Worm (Caenorhabditis elegans) whole organism, L1 larva: Measurements from ENCODE around the gene rps-8.

Source experiments
- C16A3.4 ChIP-seq: fragments of 150-350 bp; optimal IDR thresholded peaks from 2 replicates; lab custom pipeline; 2014; ENCODE audit warnings: missing biosample characterization, missing genetic modification characterization
- aha-1 ChIP-seq: fragments of 150-350 bp; optimal IDR thresholded peaks from 2 replicates; lab custom pipeline; 2014; ENCODE audit warnings: missing biosample characterization, missing genetic modification characterization
- ama-1 ChIP-seq: fragments of 150-350 bp; optimal IDR thresholded peaks from 2 replicates; lab custom pipeline; 2014
- blmp-1 ChIP-seq: fragments of 150-350 bp; optimal IDR thresholded peaks from 2 replicates; lab custom pipeline; 2014; ENCODE audit warnings: missing biosample characterization, missing genetic modification characterization
- ceh-88 ChIP-seq: fragments of 200-800 bp; sonication (Bioruptor generic); IDR thresholded peaks from 2 replicates; pipeline ENCODE4 v1.3.6; 2022; ENCODE audit warnings: missing genetic modification characterization, missing compliant biosample characterization
- ces-1 ChIP-seq: fragments of 150-350 bp; optimal IDR thresholded peaks from 2 replicates; lab custom pipeline; 2014; ENCODE audit warnings: missing biosample characterization, missing genetic modification reagents, missing genetic modification characterization
- dpl-1 ChIP-seq, 3 experiments: fragments of 150-350 bp in 2 of 3; sonication (generic microtip) in 1 of 3; optimal IDR thresholded peaks; 2 replicates each; lab custom pipeline; 2014 to 2017; ENCODE audit warnings: missing biosample characterization in 3 of 3, missing genetic modification characterization in 3 of 3, missing genetic modification reagents in 3 of 3
- dsc-1 ChIP-seq: sonication (generic microtip); optimal IDR thresholded peaks from 2 replicates; lab custom pipeline; 2016; ENCODE audit warnings: mild to moderate bottlenecking, missing genetic modification characterization, missing compliant biosample characterization
- efl-1 ChIP-seq, 4 experiments: fragments of 150-350 bp; optimal IDR thresholded peaks in 3 of 4; peaks in 1 of 4; 1 replicate in 1 of 4; 2 replicates in 3 of 4; lab custom pipeline; 2014; ENCODE audit warnings: missing biosample characterization in 2 of 4, missing genetic modification characterization in 2 of 4, missing genetic modification reagents in 2 of 4
- efl-3 ChIP-seq: fragments of 200-800 bp; sonication (Bioruptor generic); optimal IDR thresholded peaks from 2 replicates; lab custom pipeline; 2018; ENCODE audit warnings: mild to moderate bottlenecking, missing genetic modification characterization, missing compliant biosample characterization
- egl-13 ChIP-seq: sonication (generic microtip); optimal IDR thresholded peaks from 2 replicates; lab custom pipeline; 2016; ENCODE audit warnings: missing genotype, missing genetic modification reagents, missing genetic modification characterization, missing compliant biosample characterization
- egl-27 ChIP-seq, 2 experiments: fragments of 150-350 bp in 1 of 2; sonication (generic microtip); optimal IDR thresholded peaks; 3 replicates each; lab custom pipeline; 2017 to 2018; ENCODE audit warnings: missing biosample characterization in 2 of 2, missing genetic modification characterization in 2 of 2, missing genetic modification reagents in 2 of 2
- elt-2 ChIP-seq: sonication (generic microtip); optimal IDR thresholded peaks from 2 replicates; lab custom pipeline; 2016; ENCODE audit warnings: missing genetic modification characterization, mild to moderate bottlenecking, inconsistent platforms, missing compliant biosample characterization, missing genetic modification reagents
- elt-3 ChIP-seq, 6 experiments: fragments of 150-350 bp in 1 of 6; sonication (generic microtip); optimal IDR thresholded peaks; 2 replicates each; lab custom pipeline; 2017 to 2018; ENCODE audit warnings: missing biosample characterization in 6 of 6, missing genetic modification characterization in 6 of 6, inconsistent platforms in 1 of 6
- ets-5 ChIP-seq: fragments of 200-800 bp; sonication (Bioruptor generic); IDR thresholded peaks from 2 replicates; pipeline ENCODE4 v1.3.6; 2022; ENCODE audit warnings: missing genetic modification characterization, missing compliant biosample characterization
- hlh-4 ChIP-seq: sonication (generic microtip); optimal IDR thresholded peaks from 2 replicates; lab custom pipeline; 2016; ENCODE audit warnings: mild to moderate bottlenecking, missing genetic modification characterization, missing compliant biosample characterization
- lin-13 ChIP-seq: fragments of 150-350 bp; optimal IDR thresholded peaks from 2 replicates; lab custom pipeline; 2014; ENCODE audit warnings: missing biosample characterization, missing genetic modification reagents, missing genetic modification characterization
- lin-14 ChIP-seq: fragments of 200-800 bp; sonication (Bioruptor generic); optimal IDR thresholded peaks from 2 replicates; lab custom pipeline; 2018; ENCODE audit warnings: mild to moderate bottlenecking, missing genetic modification characterization, moderate library complexity, missing compliant biosample characterization
- lin-35 ChIP-seq, 2 experiments: fragments of 150-350 bp; optimal IDR thresholded peaks; 2 replicates each; lab custom pipeline; 2014; ENCODE audit warnings: missing biosample characterization in 2 of 2, missing genetic modification characterization in 2 of 2, missing genetic modification reagents in 2 of 2
- lsy-2 ChIP-seq, 2 experiments: fragments of 150-350 bp; optimal IDR thresholded peaks; 2 replicates each; lab custom pipeline; 2014; ENCODE audit warnings: missing biosample characterization in 2 of 2, missing genetic modification characterization in 2 of 2
- mdl-1 ChIP-seq, 2 experiments: fragments of 150-350 bp; optimal IDR thresholded peaks; 2 replicates each; lab custom pipeline; 2014 to 2017; ENCODE audit warnings: missing biosample characterization in 2 of 2, missing genetic modification characterization in 2 of 2, inconsistent platforms in 1 of 2
- mep-1 ChIP-seq: fragments of 150-350 bp; optimal IDR thresholded peaks from 2 replicates; lab custom pipeline; 2014; ENCODE audit warnings: missing biosample characterization, missing genetic modification characterization
- nhr-11 ChIP-seq: fragments of 150-350 bp; optimal IDR thresholded peaks from 2 replicates; lab custom pipeline; 2014; ENCODE audit warnings: missing biosample characterization, missing genetic modification characterization
- nhr-12 ChIP-seq: sonication (generic microtip); optimal IDR thresholded peaks from 2 replicates; lab custom pipeline; 2017; ENCODE audit warnings: missing biosample characterization, missing genetic modification characterization
- nhr-19 ChIP-seq: fragments of 200-800 bp; sonication (Bioruptor generic); conservative IDR thresholded peaks from 2 replicates; pipeline ENCODE4 v1.3.6; 2022; ENCODE audit warnings: missing genetic modification characterization, missing compliant biosample characterization
- nhr-20 ChIP-seq: sonication (generic microtip); optimal IDR thresholded peaks from 2 replicates; lab custom pipeline; 2016; ENCODE audit warnings: mild to moderate bottlenecking, missing genetic modification characterization, missing compliant biosample characterization
- nhr-237 ChIP-seq: fragments of 150-350 bp; optimal IDR thresholded peaks from 2 replicates; lab custom pipeline; 2014; ENCODE audit warnings: missing biosample characterization, missing genetic modification characterization
- nhr-71 ChIP-seq: sonication (generic microtip); optimal IDR thresholded peaks from 2 replicates; lab custom pipeline; 2016; ENCODE audit warnings: mild to moderate bottlenecking, missing genetic modification characterization, moderate library complexity, missing compliant biosample characterization
- nhr-85 ChIP-seq: sonication (generic microtip); peaks from one replicate; lab custom pipeline; 2016; ENCODE audit warnings: missing genetic modification characterization, inconsistent platforms, missing compliant biosample characterization
- pag-3 ChIP-seq: sonication (generic microtip); optimal IDR thresholded peaks from 2 replicates; lab custom pipeline; 2017; ENCODE audit warnings: missing genetic modification characterization, mild to moderate bottlenecking, missing compliant biosample characterization, antibody characterized with exemption, borderline replicate concordance; ENCODE audit not compliant: insufficient read depth
- pqm-1 ChIP-seq: sonication (generic microtip); optimal IDR thresholded peaks from 3 replicates; lab custom pipeline; 2017; ENCODE audit warnings: missing biosample characterization, missing genetic modification characterization
- rnt-1 ChIP-seq: sonication (generic microtip); optimal IDR thresholded peaks from 2 replicates; lab custom pipeline; 2016; ENCODE audit warnings: mild to moderate bottlenecking, missing genetic modification characterization, moderate library complexity, missing compliant biosample characterization
- skn-1 ChIP-seq: fragments of 150-350 bp; optimal IDR thresholded peaks from 2 replicates; lab custom pipeline; 2014; ENCODE audit warnings: missing biosample characterization, missing genetic modification characterization
- snu-23 ChIP-seq: sonication (generic microtip); optimal IDR thresholded peaks from 2 replicates; lab custom pipeline; 2016; ENCODE audit warnings: missing genetic modification characterization, missing compliant biosample characterization
- sox-4 ChIP-seq: sonication (generic microtip); optimal IDR thresholded peaks from 2 replicates; lab custom pipeline; 2016; ENCODE audit warnings: missing genetic modification characterization, missing compliant biosample characterization
- sptf-1 ChIP-seq: fragments of 150-350 bp; optimal IDR thresholded peaks from 2 replicates; lab custom pipeline; 2014; ENCODE audit warnings: missing biosample characterization, missing genetic modification characterization
- sup-37 ChIP-seq: fragments of 200-800 bp; sonication (Bioruptor generic); optimal IDR thresholded peaks from 2 replicates; lab custom pipeline; 2018; ENCODE audit warnings: mild to moderate bottlenecking, missing genetic modification characterization, missing compliant biosample characterization
- swsn-7 ChIP-seq: sonication (generic microtip); optimal IDR thresholded peaks from 2 replicates; lab custom pipeline; 2016; ENCODE audit warnings: missing genetic modification characterization, missing compliant biosample characterization
- unc-86 ChIP-seq: sonication (generic microtip); optimal IDR thresholded peaks from 2 replicates; lab custom pipeline; 2016; ENCODE audit warnings: missing genetic modification characterization, missing compliant biosample characterization
- unc-98 ChIP-seq: fragments of 200-800 bp; sonication (Bioruptor generic); IDR thresholded peaks from 2 replicates; pipeline ENCODE4 v1.3.6; 2022; ENCODE audit warnings: missing genetic modification characterization, missing compliant biosample characterization
- vab-15 ChIP-seq: sonication (generic microtip); optimal IDR thresholded peaks from 2 replicates; lab custom pipeline; 2017; ENCODE audit warnings: missing genotype, mild to moderate bottlenecking, missing genetic modification characterization, missing compliant biosample characterization
- xbp-1 ChIP-seq: sonication (generic microtip); optimal IDR thresholded peaks from 2 replicates; lab custom pipeline; 2016; ENCODE audit warnings: missing genetic modification characterization, missing compliant biosample characterization
- zip-4 ChIP-seq: fragments of 200-800 bp; sonication (Bioruptor generic); optimal IDR thresholded peaks from 2 replicates; lab custom pipeline; 2018; ENCODE audit warnings: mild to moderate bottlenecking, missing genetic modification characterization, moderate library complexity, missing compliant biosample characterization
- ztf-11 ChIP-seq, 2 experiments: sonication (generic microtip); optimal IDR thresholded peaks; 2 replicates each; lab custom pipeline; 2016 to 2017; ENCODE audit warnings: missing genetic modification characterization in 2 of 2, missing biosample characterization in 1 of 2, missing compliant biosample characterization in 1 of 2

The rps-8 gene

ce11 chrIV:7319931-7320435 lies 6.3 kb upstream of the rps-8 start (continued):
- TF ChIP-seq ceh-88 (GFP tag; lab: Robert Waterston, UW) (peak; percentile 66; the same call in 1 of the 2 replicates), pag-3 (peak; percentile 3), blmp-1 (peak; percentile 82), xbp-1 (peak; percentile 74), mep-1 (tag; lab: Kevin White, UChicago) (peak; percentile 82), lin-13 (GFP tag; lab: Kevin White, UChicago) (peak; percentile 29), sup-37 (GFP tag; lab: Kevin White, UChicago) (peak; percentile 68), efl-3 (GFP tag; lab: Kevin White, UChicago) (no peak), egl-27 (tag; optimal IDR thresholded peaks at IDR 0.05; lab: Kevin White, UChicago) (peak; percentile 77 to 79), snu-23 (GFP tag; lab: Kevin White, UChicago) (peak; percentile 92), sptf-1 (tag; lab: Kevin White, UChicago) (no peak), ets-5 (no peak)

ce11 chrIV:7318900-7319299 lies 5.2 kb upstream of the rps-8 start:
- TF ChIP-seq ztf-11 (tag; optimal IDR thresholded peaks at IDR 0.05; lab: Kevin White, UChicago) (no peak), swsn-7 (tag; lab: Kevin White, UChicago) (no peak), lin-14 (GFP tag; lab: Kevin White, UChicago) (peak; percentile 46), aha-1 (tag; lab: Kevin White, UChicago) (no peak), efl-1 (optimal IDR thresholded peaks at IDR 0.05; lab: Kevin White, UChicago) (no peak), efl-1 (GFP tag; optimal IDR thresholded peaks at IDR 0.05 in 1 of 2; lab: Kevin White, UChicago) (no peak), mep-1 (tag; lab: Kevin White, UChicago) (peak; percentile 7), egl-13 (tag; lab: Kevin White, UChicago) (no peak), hlh-4 (no peak), unc-86 (tag; lab: Kevin White, UChicago) (no peak)
- TF ChIP-seq, all 84 proteins: peak for 2

- TF ChIP-seq nhr-85 (peak; percentile 84), nhr-12 (tag; lab: Kevin White, UChicago) (no peak), efl-3 (GFP tag; lab: Kevin White, UChicago) (no peak), nhr-237 (tag; lab: Kevin White, UChicago) (no peak), nhr-19 (no peak), ces-1 (GFP tag; lab: Kevin White, UChicago) (no peak), lin-13 (GFP tag; lab: Kevin White, UChicago) (no peak), nhr-71 (tag; lab: Kevin White, UChicago) (peak; percentile 41), mep-1 (tag; lab: Kevin White, UChicago) (peak; percentile 19), snu-23 (GFP tag; lab: Kevin White, UChicago) (peak; percentile 60), unc-98 (GFP tag; lab: Robert Waterston, UW) (no peak), zip-4 (GFP tag; lab: Kevin White, UChicago) (no peak), ama-1 (lab: Kevin White, UChicago) (no peak), elt-2 (tag; lab: Kevin White, UChicago) (no peak), C16A3.4 (peak; percentile 21), lsy-2 (tag; optimal IDR thresholded peaks at IDR 0.05; lab: Kevin White, UChicago) (no peak), egl-27 (tag; optimal IDR thresholded peaks at IDR 0.05; lab: Kevin White, UChicago) (no peak), blmp-1 (peak; percentile 88), lin-14 (GFP tag; lab: Kevin White, UChicago) (peak; percentile 61), sox-4 (no peak), elt-3 (tag; optimal IDR thresholded peaks at IDR 0.05; lab: Kevin White, UChicago) (peak in 1 of 6 experiments; percentile 45), vab-15 (no peak), skn-1 (no peak), dpl-1 (GFP tag; optimal IDR thresholded peaks at IDR 0.05; lab: Kevin White, UChicago) (no peak), swsn-7 (tag; lab: Kevin White, UChicago) (no peak), sup-37 (GFP tag; lab: Kevin White, UChicago) (no peak), nhr-20 (tag; lab: Kevin White, UChicago) (peak; percentile 3), dsc-1 (tag; lab: Kevin White, UChicago) (peak; percentile 80), mdl-1 (tag; optimal IDR thresholded peaks at IDR 0.05; lab: Kevin White, UChicago) (peak in 1 of 2 experiments; percentile 17), nhr-11 (tag; lab: Kevin White, UChicago) (no peak), efl-1 (optimal IDR thresholded peaks at IDR 0.05; lab: Kevin White, UChicago) (peak in 1 of 2 experiments; percentile 21), efl-1 (GFP tag; optimal IDR thresholded peaks at IDR 0.05 in 1 of 2; lab: Kevin White, UChicago) (no peak), rnt-1 (tag; lab: Kevin White, UChicago) (peak; percentile 18), unc-86 (tag; lab: Kevin White, UChicago) (no peak), ztf-11 (tag; optimal IDR thresholded peaks at IDR 0.05; lab: Kevin White, UChicago) (no peak), pqm-1 (tag; lab: Kevin White, UChicago) (no peak), lin-35 (GFP tag; optimal IDR thresholded peaks at IDR 0.05; lab: Kevin White, UChicago) (peak in 1 of 2 experiments; percentile 12)
Measured at ce11 chrIV:7317829-7318529, 4.3 kb upstream of the rps-8 start.
